Worm (Caenorhabditis elegans) whole organism, dauer: ENCODE data around the gene srh-140.
"Not testable (repeated sequence)": the region's sequence is repeated elsewhere in the genome, so short reads cannot be mapped to it uniquely, and the experiment has no call there.

Experiments used
- unc-62 ChIP-seq: sonication (generic microtip); optimal IDR thresholded peaks from 2 replicates; lab custom pipeline; 2017; ENCODE audit warnings: missing biosample characterization, missing genetic modification reagents, missing genetic modification characterization

srh-140 gene

ce11 chrV:15716679-15717078 lies 5.3 kb upstream of the srh-140 start, which contains the start of gene Y6E2A.4:
Gene Y6E2A.4, minus strand, starts transcription at chrV:15716779.
- TF ChIP-seq unc-62 (GFP tag; lab: Kevin White, UChicago): no peak

DNA sequence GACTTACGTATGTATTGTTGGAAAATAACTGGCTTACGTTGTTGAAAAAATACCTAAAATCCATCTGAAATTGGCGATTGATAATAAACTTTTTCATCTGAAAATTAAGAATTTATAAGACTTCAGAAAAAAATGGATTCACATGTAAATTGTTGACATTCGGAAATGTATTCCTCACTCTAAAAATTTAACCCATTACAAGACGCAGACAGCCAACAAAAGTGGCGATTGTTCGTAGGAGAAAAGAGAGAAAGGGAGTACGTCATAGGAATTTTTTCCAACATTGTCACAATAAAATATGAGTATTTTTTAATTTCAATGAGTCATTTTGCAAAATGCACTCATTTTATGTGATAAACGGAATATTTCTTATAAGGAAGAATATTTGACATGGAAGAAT lies 3.4 kb upstream of the srh-140 start, which contains the start of gene Y6E2A.5:
TSS of gene Y6E2A.5 (minus strand) at position 101 of the 400 bp plus-strand sequence.
- TF ChIP-seq unc-62 (GFP tag; lab: Kevin White, UChicago): no peak

DNA sequence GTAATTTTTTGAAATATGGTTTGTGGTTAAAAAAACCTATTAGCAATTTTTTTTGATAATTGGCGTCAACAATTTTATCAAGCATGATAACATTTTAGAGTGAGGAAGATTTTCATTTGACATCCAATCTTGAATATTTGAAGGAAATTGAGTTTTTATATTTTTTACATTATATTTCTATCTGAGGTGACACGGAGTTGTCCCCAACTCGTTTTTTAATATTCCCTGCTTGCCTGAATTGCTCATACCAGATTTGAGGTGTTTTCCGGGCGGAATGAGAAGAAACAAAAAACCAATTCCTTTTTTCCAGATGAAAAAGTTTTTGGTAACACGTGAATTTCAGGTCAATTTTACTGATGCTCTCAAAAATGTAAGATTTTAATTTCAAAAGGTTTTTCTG lies 2.4 kb upstream of the srh-140 start, which contains the start of gene Y6E2A.7:
TSS of gene Y6E2A.7 (plus strand) at position 301 of the 400 bp plus-strand sequence.
- no peak for TF ChIP-seq unc-62 (GFP tag; lab: Kevin White, UChicago)

- TF ChIP-seq unc-62 (GFP tag; lab: Kevin White, UChicago): no peak
Measured at ce11 chrV:15721431-15721830, 557 bp upstream of the srh-140 start.

DNA sequence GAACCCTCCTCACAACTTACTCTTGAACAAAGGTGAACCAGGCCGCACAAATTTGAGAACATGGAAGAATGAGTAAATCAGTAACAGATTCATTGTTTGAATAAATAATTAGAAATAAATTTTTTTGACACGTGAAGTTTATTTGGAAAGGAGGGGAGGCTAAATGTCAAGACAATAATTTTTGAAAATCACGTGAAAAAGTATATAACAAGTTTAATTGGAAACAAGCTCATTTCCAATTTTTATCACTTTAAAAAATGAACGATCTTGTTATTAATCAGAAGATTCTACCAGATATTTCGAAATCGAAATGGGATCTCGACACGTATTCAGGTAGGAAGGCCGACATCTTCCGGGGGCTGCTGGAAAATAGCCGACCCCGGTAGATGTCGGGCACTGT lies 4.6 kb downstream of the srh-140 start, which contains the start of the genes irld-57 and sfxn-1.3:
TSS of gene irld-57 (minus strand) at position 101 of the 400 bp plus-strand sequence.
TSS of gene sfxn-1.3 (plus strand) at position 232 of the 400 bp plus-strand sequence.
- TF ChIP-seq unc-62 (GFP tag; lab: Kevin White, UChicago): no peak

ce11 chrV:15730459-15730858 lies 8.5 kb downstream of the srh-140 start, which contains the start of gene Y6E2A.10:
Gene Y6E2A.10, minus strand, starts transcription at chrV:15730559.
- TF ChIP-seq unc-62 (GFP tag; lab: Kevin White, UChicago): no peak

ce11 chrV:15732209-15732608 lies 10.2 kb downstream of the srh-140 start, which contains the start of gene str-38:
Gene str-38, minus strand, starts transcription at chrV:15732309.
- no peak for TF ChIP-seq unc-62 (GFP tag; lab: Kevin White, UChicago)

DNA sequence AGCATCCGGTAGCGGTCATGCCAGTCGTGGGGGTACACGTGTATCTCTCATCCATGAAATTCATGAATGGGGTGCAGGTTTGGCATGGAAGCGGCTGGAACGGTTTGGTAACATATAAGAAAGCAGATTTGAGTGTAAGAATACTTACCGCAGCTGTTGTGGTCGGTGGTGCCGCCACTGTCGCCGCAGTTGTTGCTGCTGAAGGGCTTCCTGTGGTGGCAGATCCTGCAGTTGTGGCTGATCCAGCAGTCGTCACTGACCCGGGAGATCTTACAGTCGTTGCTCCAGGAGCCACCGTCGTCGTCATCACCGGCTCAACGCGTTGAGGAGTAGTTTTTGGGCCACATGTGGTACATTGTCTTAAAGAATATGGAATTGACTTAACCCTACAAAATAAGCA lies 11.0 kb downstream of the srh-140 start:
- TF ChIP-seq unc-62 (GFP tag; lab: Kevin White, UChicago): no peak

DNA sequence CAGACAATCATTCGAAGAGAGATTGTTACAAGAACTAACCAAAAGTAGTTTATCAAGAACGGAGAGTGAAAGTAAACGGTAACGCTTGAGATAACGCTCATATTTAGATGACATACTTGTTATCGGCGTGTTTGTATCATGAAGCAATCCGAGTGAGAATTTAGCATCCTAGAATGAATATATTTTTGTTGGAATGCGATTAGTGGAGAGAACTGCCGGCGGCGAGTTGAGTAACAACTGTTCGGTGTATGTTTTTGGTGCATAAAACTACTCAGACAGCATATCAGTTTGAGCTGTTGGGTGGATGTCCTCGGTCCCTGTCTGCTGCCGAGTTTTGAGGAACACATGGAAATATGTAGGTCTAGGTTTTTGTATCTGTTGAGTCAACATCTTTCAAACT lies 11.6 kb downstream of the srh-140 start, which contains the start of gene T23D5.3:
TSS of gene T23D5.3 (minus strand) at position 101 of the 400 bp plus-strand sequence.
- TF ChIP-seq unc-62 (GFP tag; lab: Kevin White, UChicago): no peak

DNA sequence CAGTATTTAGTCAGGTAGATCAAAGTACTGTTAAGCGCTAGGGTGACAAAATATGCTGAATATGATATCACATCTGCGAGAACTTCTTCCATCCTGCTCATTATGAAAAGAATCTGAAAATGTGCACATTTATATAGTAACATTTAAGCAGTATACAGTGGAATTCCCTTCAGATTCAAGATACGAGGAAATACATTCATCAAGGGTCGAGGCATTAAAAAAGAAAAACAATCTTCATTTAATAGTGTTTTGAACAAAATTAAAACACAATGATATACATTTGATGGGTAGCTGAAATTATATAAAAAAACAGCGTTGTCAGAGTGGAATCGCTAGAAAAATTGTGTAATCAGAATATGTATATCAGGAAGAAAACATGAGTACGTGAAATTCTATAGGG lies 13.7 kb downstream of the srh-140 start, which contains the start of gene str-27:
TSS of gene str-27 (minus strand) at position 101 of the 400 bp plus-strand sequence.
- TF ChIP-seq unc-62 (GFP tag; lab: Kevin White, UChicago): no peak

DNA sequence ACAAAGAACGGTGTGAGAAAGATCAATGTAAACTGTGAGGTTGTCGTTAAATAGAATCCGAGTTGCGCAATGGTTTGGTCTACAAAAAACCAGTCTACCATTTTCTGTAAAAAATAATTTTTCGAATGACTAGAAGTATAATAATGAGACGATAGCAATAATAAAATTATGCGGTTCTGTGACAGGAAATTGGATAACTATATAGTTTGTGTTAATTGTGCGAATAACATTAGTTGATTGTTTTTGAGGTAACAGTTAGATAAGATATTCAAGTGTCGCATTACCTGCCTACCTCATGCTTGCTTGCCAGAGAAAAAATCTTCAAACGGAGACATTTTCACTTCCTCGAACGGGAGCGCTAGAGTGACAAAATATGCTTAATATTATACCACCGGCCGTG lies 19.9 kb downstream of the srh-140 start, which contains the start of gene str-18:
TSS of gene str-18 (minus strand) at position 101 of the 400 bp plus-strand sequence.
- no peak for TF ChIP-seq unc-62 (GFP tag; lab: Kevin White, UChicago)

DNA sequence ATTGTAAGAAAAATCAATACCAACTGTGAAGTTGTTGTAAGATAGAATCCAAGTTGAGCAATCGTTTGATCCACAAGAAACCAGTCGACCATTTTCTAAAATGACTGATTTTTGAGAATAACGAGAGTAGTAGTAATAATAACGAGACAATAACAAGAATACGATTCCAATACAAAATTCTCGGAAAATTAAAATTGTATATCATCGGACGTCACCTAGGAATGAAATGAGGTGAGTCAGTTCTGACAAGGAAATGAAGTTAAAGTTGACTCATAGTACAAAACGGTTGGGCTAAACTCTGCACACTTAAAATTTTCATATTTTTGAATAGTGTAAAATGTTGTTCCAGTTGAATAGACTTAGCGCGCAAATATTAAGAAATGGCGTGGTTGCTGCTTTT lies 22.4 kb downstream of the srh-140 start, which contains the start of gene str-19:
TSS of gene str-19 (minus strand) at position 101 of the 400 bp plus-strand sequence.
- TF ChIP-seq unc-62 (GFP tag; lab: Kevin White, UChicago): not testable (repeated sequence)

DNA sequence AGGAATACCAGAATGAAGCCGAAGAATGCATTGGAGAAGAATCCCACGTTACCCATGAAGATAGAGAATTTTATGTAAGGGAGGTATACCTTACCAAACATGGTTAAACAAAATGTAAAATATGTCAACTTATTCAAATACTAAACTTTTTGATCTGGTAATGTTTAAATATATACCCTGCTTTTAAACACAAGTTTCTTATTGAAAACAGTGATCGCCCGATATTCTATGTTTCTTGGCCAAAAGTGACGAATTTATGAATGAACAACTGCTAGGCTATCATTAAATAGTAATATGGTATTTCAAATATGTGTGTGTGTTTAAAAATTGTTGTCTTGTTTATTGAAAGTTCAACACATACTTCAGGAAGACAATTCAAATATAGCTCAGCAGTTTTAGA lies 26.4 kb downstream of the srh-140 start, which contains the start of gene T23D5.8:
TSS of gene T23D5.8 (minus strand) at position 101 of the 400 bp plus-strand sequence.
- not testable (repeated sequence) for TF ChIP-seq unc-62 (GFP tag; lab: Kevin White, UChicago)

DNA sequence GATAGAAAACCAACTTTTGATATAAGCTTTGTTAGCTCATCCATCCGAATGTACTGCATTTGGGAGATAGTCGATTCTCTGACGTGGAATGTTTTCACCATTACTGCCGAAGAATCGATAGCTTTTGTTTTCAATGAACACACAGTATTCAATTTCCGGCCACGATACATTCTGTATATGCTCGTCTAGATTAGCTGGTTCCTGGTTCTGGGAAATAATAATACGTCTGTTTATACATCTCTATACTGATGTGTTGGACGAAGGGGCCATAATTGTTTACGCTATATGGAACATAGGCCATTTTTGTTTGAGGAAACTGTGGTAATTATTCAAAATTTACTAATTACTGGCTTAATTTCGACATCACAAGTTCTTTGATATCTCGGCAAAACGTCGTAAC lies 28.1 kb downstream of the srh-140 start, which contains the start of gene str-6:
TSS of gene str-6 (minus strand) at position 101 of the 400 bp plus-strand sequence.
- no peak for TF ChIP-seq unc-62 (GFP tag; lab: Kevin White, UChicago)

- TF ChIP-seq unc-62 (GFP tag; lab: Kevin White, UChicago): no peak
Measured at ce11 chrV:15752049-15752448, 30.1 kb downstream of the srh-140 start, which contains the start of gene str-43. Gene str-43, minus strand, starts transcription at chrV:15752149.

DNA sequence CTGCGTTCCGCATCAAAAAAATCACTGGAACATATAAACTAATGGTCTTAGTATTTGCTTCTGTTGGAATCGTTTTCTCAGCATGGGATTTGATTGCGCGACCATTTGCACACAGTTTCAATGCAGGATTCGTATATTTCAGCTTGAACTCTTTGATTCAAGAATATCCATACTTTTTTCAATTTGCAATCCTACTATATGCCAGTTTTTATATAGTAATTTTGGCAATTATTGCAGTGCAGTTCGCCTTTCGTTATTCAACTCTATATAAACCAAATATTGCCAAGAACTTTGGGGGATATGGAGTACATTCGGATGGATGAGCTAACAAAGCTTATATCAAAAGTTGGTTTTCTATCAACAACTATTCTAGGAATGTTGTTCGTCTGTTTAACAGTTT lies 31.0 kb downstream of the srh-140 start, which contains the start of gene str-5:
TSS of gene str-5 (plus strand) at position 301 of the 400 bp plus-strand sequence.
- TF ChIP-seq unc-62 (GFP tag; lab: Kevin White, UChicago): not testable (repeated sequence)
